Worm (Caenorhabditis elegans) whole organism, L2 larva: ENCODE results near the gene ugt-41.
A peak's percentile ranks its signal among the peaks of the same experiment; 100 is the strongest.

ENCODE experiments used
- C34F6.9 ChIP-seq: fragments of 150-350 bp; optimal IDR thresholded peaks from 2 replicates; lab custom pipeline; 2014; ENCODE audit warnings: missing biosample characterization, missing genetic modification characterization
- F13H6.1 ChIP-seq: sonication (generic microtip); optimal IDR thresholded peaks from 2 replicates; lab custom pipeline; 2016; ENCODE audit warnings: missing genetic modification characterization, missing compliant biosample characterization
- R02D3.7 ChIP-seq: fragments of 150-350 bp; optimal IDR thresholded peaks from 2 replicates; lab custom pipeline; 2014; ENCODE audit warnings: missing biosample characterization, missing genetic modification characterization
- Y55F3AM.14 ChIP-seq: fragments of 200-800 bp; sonication (Bioruptor generic); optimal IDR thresholded peaks from 2 replicates; lab custom pipeline; 2018; ENCODE audit warnings: mild to moderate bottlenecking, missing genetic modification characterization, missing compliant biosample characterization
- ZK546.5 ChIP-seq: sonication (generic microtip); optimal IDR thresholded peaks from 2 replicates; lab custom pipeline; 2017; ENCODE audit warnings: missing biosample characterization, missing genetic modification characterization
- alr-1 ChIP-seq: fragments of 150-350 bp; optimal IDR thresholded peaks from 2 replicates; lab custom pipeline; 2014; ENCODE audit warnings: missing biosample characterization, missing genetic modification characterization
- ama-1 ChIP-seq: fragments of 150-350 bp; optimal IDR thresholded peaks from 2 replicates; lab custom pipeline; 2018; ENCODE audit warnings: inconsistent platforms
- blmp-1 ChIP-seq: sonication (generic microtip); optimal IDR thresholded peaks from 2 replicates; lab custom pipeline; 2017; ENCODE audit warnings: missing genetic modification characterization, mild to moderate bottlenecking, missing compliant biosample characterization, antibody characterized with exemption, moderate library complexity; ENCODE audit not compliant: insufficient read depth
- ceh-16 ChIP-seq: fragments of 150-350 bp; optimal IDR thresholded peaks from 2 replicates; lab custom pipeline; 2014; ENCODE audit warnings: missing biosample characterization, missing genetic modification characterization
- ceh-82 ChIP-seq: fragments of 150-350 bp; optimal IDR thresholded peaks from 2 replicates; lab custom pipeline; 2014; ENCODE audit warnings: missing biosample characterization, missing genetic modification characterization
- crh-2 ChIP-seq: sonication (generic microtip); optimal IDR thresholded peaks from 2 replicates; lab custom pipeline; 2017; ENCODE audit warnings: missing biosample characterization, missing genetic modification characterization
- dmd-4 ChIP-seq: sonication (generic microtip); optimal IDR thresholded peaks from 2 replicates; lab custom pipeline; 2017; ENCODE audit warnings: missing biosample characterization, missing genetic modification characterization
- egl-27 ChIP-seq: sonication (generic microtip); optimal IDR thresholded peaks from 3 replicates; lab custom pipeline; 2017; ENCODE audit warnings: missing biosample characterization, missing genetic modification reagents, missing genetic modification characterization
- elt-3 ChIP-seq: sonication (generic microtip); optimal IDR thresholded peaks from 2 replicates; lab custom pipeline; 2017; ENCODE audit warnings: missing biosample characterization, missing genetic modification characterization
- fos-1 ChIP-seq: fragments of 150-350 bp; optimal IDR thresholded peaks from 2 replicates; lab custom pipeline; 2014; ENCODE audit warnings: missing biosample characterization, missing genetic modification characterization
- gmeb-1 ChIP-seq: fragments of 150-350 bp; optimal IDR thresholded peaks from 2 replicates; lab custom pipeline; 2014; ENCODE audit warnings: missing biosample characterization, missing genetic modification characterization
- lin-11 ChIP-seq: fragments of 150-350 bp; sonication (generic microtip); optimal IDR thresholded peaks from 2 replicates; lab custom pipeline; 2014; ENCODE audit warnings: missing biosample characterization, missing genetic modification characterization, inconsistent platforms, mixed read lengths
- lin-13 ChIP-seq: fragments of 150-350 bp; optimal IDR thresholded peaks from 2 replicates; lab custom pipeline; 2014; ENCODE audit warnings: missing biosample characterization, missing genetic modification reagents, missing genetic modification characterization
- lsy-2 ChIP-seq, 2 experiments: fragments of 150-350 bp in 1 of 2; sonication (generic microtip) in 1 of 2; optimal IDR thresholded peaks; 2 replicates each; lab custom pipeline; 2014 to 2017; ENCODE audit warnings: missing biosample characterization in 2 of 2, missing genetic modification characterization in 2 of 2
- mab-5 ChIP-seq: fragments of 150-350 bp; optimal IDR thresholded peaks from 2 replicates; lab custom pipeline; 2014; ENCODE audit warnings: missing biosample characterization, missing genetic modification characterization
- mbf-1 ChIP-seq: sonication (generic microtip); optimal IDR thresholded peaks from 2 replicates; lab custom pipeline; 2017; ENCODE audit warnings: missing biosample characterization, missing genetic modification characterization
- mdl-1 ChIP-seq, 2 experiments: fragments of 150-350 bp in 1 of 2; sonication (generic microtip) in 1 of 2; optimal IDR thresholded peaks; 2 replicates each; lab custom pipeline; 2017; ENCODE audit warnings: missing biosample characterization in 2 of 2, missing genetic modification characterization in 2 of 2
- nhr-10 ChIP-seq: sonication (generic microtip); optimal IDR thresholded peaks from 2 replicates; lab custom pipeline; 2017; ENCODE audit warnings: missing biosample characterization, missing genetic modification characterization
- nhr-11 ChIP-seq: fragments of 150-350 bp; optimal IDR thresholded peaks from 2 replicates; lab custom pipeline; 2014; ENCODE audit warnings: missing biosample characterization, missing genetic modification characterization
- nhr-12 ChIP-seq: fragments of 150-350 bp; optimal IDR thresholded peaks from 2 replicates; lab custom pipeline; 2014; ENCODE audit warnings: missing biosample characterization, missing genetic modification characterization
- nhr-129 ChIP-seq: fragments of 150-350 bp; optimal IDR thresholded peaks from 2 replicates; lab custom pipeline; 2014; ENCODE audit warnings: missing biosample characterization, missing genetic modification characterization
- nhr-21 ChIP-seq: fragments of 150-350 bp; optimal IDR thresholded peaks from 2 replicates; lab custom pipeline; 2014; ENCODE audit warnings: missing biosample characterization, missing genetic modification characterization
- nhr-237 ChIP-seq: fragments of 150-350 bp; optimal IDR thresholded peaks from 2 replicates; lab custom pipeline; 2014; ENCODE audit warnings: missing biosample characterization, missing genetic modification characterization
- nhr-25 ChIP-seq: fragments of 150-350 bp; sonication (generic microtip); optimal IDR thresholded peaks from 3 replicates; lab custom pipeline; 2014; ENCODE audit warnings: missing biosample characterization, missing genetic modification characterization
- nhr-6 ChIP-seq: fragments of 150-350 bp; optimal IDR thresholded peaks from 2 replicates; lab custom pipeline; 2014; ENCODE audit warnings: missing biosample characterization, missing genetic modification characterization
- nhr-77 ChIP-seq: fragments of 150-350 bp; optimal IDR thresholded peaks from 2 replicates; lab custom pipeline; 2014; ENCODE audit warnings: missing biosample characterization, missing genetic modification characterization
- sem-4 ChIP-seq: fragments of 150-350 bp; optimal IDR thresholded peaks from 2 replicates; lab custom pipeline; 2014; ENCODE audit warnings: missing biosample characterization, missing genetic modification reagents, missing genetic modification characterization
- skn-1 ChIP-seq: sonication (generic microtip); optimal IDR thresholded peaks from 2 replicates; lab custom pipeline; 2017; ENCODE audit warnings: missing biosample characterization, missing genetic modification characterization
- sma-3 ChIP-seq: sonication (generic microtip); optimal IDR thresholded peaks from 2 replicates; lab custom pipeline; 2016; ENCODE audit warnings: missing genetic modification reagents, missing genetic modification characterization, missing compliant biosample characterization
- sma-9 ChIP-seq, 2 experiments: fragments of 150-350 bp in 1 of 2; sonication (generic microtip) in 1 of 2; optimal IDR thresholded peaks; 2 replicates each; lab custom pipeline; 2014 to 2016; ENCODE audit warnings: missing genetic modification characterization in 2 of 2, mild to moderate bottlenecking in 1 of 2, missing biosample characterization in 1 of 2, missing compliant biosample characterization in 1 of 2, missing genetic modification reagents in 1 of 2, moderate library complexity in 1 of 2
- snpc-4 ChIP-seq: fragments of 150-350 bp; optimal IDR thresholded peaks from 2 replicates; lab custom pipeline; 2014; ENCODE audit warnings: missing biosample characterization, missing genetic modification characterization
- unc-39 ChIP-seq: fragments of 150-350 bp; optimal IDR thresholded peaks from 2 replicates; lab custom pipeline; 2014; ENCODE audit warnings: missing biosample characterization, missing genetic modification characterization
- unc-55 ChIP-seq: fragments of 150-350 bp; sonication (generic microtip); optimal IDR thresholded peaks from 3 replicates; lab custom pipeline; 2014; ENCODE audit warnings: missing biosample characterization, missing genetic modification reagents, missing genetic modification characterization
- unc-62 ChIP-seq: fragments of 150-350 bp; optimal IDR thresholded peaks from 2 replicates; lab custom pipeline; 2014; ENCODE audit warnings: missing biosample characterization, missing genetic modification reagents, missing genetic modification characterization
- zag-1 ChIP-seq: fragments of 150-350 bp; optimal IDR thresholded peaks from 2 replicates; lab custom pipeline; 2014; ENCODE audit warnings: missing biosample characterization, missing genetic modification characterization
- ztf-1 ChIP-seq: fragments of 200-800 bp; sonication (Bioruptor generic); conservative IDR thresholded peaks from 2 replicates; pipeline ENCODE4 v1.3.6; 2022; ENCODE audit warnings: missing genetic modification characterization, missing compliant biosample characterization
- ztf-4 ChIP-seq: fragments of 150-350 bp; optimal IDR thresholded peaks from 2 replicates; lab custom pipeline; 2014; ENCODE audit warnings: missing biosample characterization, missing genetic modification characterization

Gene ugt-41

ce11 chrV:7198403-7198802 is 35.0 kb upstream of the ugt-41 start:
- TF ChIP-seq unc-55 (GFP tag; lab: Kevin White, UChicago) (no peak), ama-1 (lab: Kevin White, UChicago) (peak; percentile 65), gmeb-1 (tag; lab: Kevin White, UChicago) (peak; percentile 4), sma-3 (GFP tag; lab: Kevin White, UChicago) (peak; percentile 6), fos-1 (tag; lab: Kevin White, UChicago) (peak; percentile 83), crh-2 (peak; percentile 67), nhr-129 (tag; lab: Kevin White, UChicago) (peak; percentile 18), unc-62 (no peak), sma-9 (GFP tag; optimal IDR thresholded peaks at IDR 0.05; lab: Kevin White, UChicago) (peak; percentile 14), sma-9 (tag; optimal IDR thresholded peaks at IDR 0.05; lab: Kevin White, UChicago) (no peak), F13H6.1 (tag; lab: Kevin White, UChicago) (peak; percentile 20)
- TF ChIP-seq, all 48 proteins: peak for 8

- TF ChIP-seq zag-1 (tag; lab: Kevin White, UChicago) (no peak), unc-55 (GFP tag; lab: Kevin White, UChicago) (no peak)
These were observed 33.6 kb upstream of the ugt-41 start for ce11 chrV:7197036-7197435.

ce11 chrV:7196498-7196966 is 33.1 kb upstream of the ugt-41 start, which contains the start of gene F09G2.2:
TSS of gene F09G2.2 (plus strand) at chrV:7196916.
- TF ChIP-seq lin-13 (GFP tag; lab: Kevin White, UChicago) (peak; percentile 94), nhr-77 (tag; lab: Kevin White, UChicago) (peak; percentile 45), ztf-4 (tag; lab: Kevin White, UChicago) (peak; percentile 71), crh-2 (peak; percentile 95), nhr-11 (tag; lab: Kevin White, UChicago) (no peak), C34F6.9 (tag; lab: Kevin White, UChicago) (peak; percentile 97), ceh-16 (tag; lab: Kevin White, UChicago) (peak; percentile 91), egl-27 (peak; percentile 78), ceh-82 (peak; percentile 47), sma-3 (GFP tag; lab: Kevin White, UChicago) (peak; percentile 93), F13H6.1 (tag; lab: Kevin White, UChicago) (peak; percentile 89), nhr-21 (tag; lab: Kevin White, UChicago) (peak; percentile 88), nhr-6 (tag; lab: Kevin White, UChicago) (peak; percentile 80), mbf-1 (tag; lab: Kevin White, UChicago) (no peak), R02D3.7 (tag; lab: Kevin White, UChicago) (no peak), snpc-4 (tag; lab: Kevin White, UChicago) (peak; percentile 71), sem-4 (peak; percentile 84), lsy-2 (tag; optimal IDR thresholded peaks at IDR 0.05; lab: Kevin White, UChicago) (peak; percentile 73 to 92), blmp-1 (tag; lab: Kevin White, UChicago) (peak; percentile 76), nhr-237 (no peak), ZK546.5 (tag; lab: Kevin White, UChicago) (peak; percentile 31), nhr-25 (tag; lab: Kevin White, UChicago) (peak; percentile 90), nhr-10 (tag; lab: Kevin White, UChicago) (no peak), nhr-129 (tag; lab: Kevin White, UChicago) (peak; percentile 90), mdl-1 (tag; optimal IDR thresholded peaks at IDR 0.05; lab: Kevin White, UChicago) (peak in 1 of 2 experiments; percentile 48), skn-1 (no peak), unc-39 (tag; lab: Kevin White, UChicago) (no peak), alr-1 (tag; lab: Kevin White, UChicago) (no peak), dmd-4 (tag; lab: Kevin White, UChicago) (no peak), sma-9 (GFP tag; optimal IDR thresholded peaks at IDR 0.05; lab: Kevin White, UChicago) (peak; percentile 93), sma-9 (tag; optimal IDR thresholded peaks at IDR 0.05; lab: Kevin White, UChicago) (no peak), zag-1 (tag; lab: Kevin White, UChicago) (peak; percentile 47), unc-55 (GFP tag; lab: Kevin White, UChicago) (peak; percentile 96), gmeb-1 (tag; lab: Kevin White, UChicago) (peak; percentile 90), lin-11 (peak; percentile 90), ama-1 (lab: Kevin White, UChicago) (peak; percentile 64), Y55F3AM.14 (GFP tag; lab: Kevin White, UChicago) (peak; percentile 33), elt-3 (tag; lab: Kevin White, UChicago) (no peak), fos-1 (tag; lab: Kevin White, UChicago) (peak; percentile 90), mab-5 (tag; lab: Kevin White, UChicago) (peak; percentile 76), nhr-12 (tag; lab: Kevin White, UChicago) (no peak), ztf-1 (GFP tag; lab: Robert Waterston, UW) (no peak)
